Worm (Caenorhabditis elegans): ENCODE measurements around the gene F36G9.13.

The F36G9.13 gene

DNA sequence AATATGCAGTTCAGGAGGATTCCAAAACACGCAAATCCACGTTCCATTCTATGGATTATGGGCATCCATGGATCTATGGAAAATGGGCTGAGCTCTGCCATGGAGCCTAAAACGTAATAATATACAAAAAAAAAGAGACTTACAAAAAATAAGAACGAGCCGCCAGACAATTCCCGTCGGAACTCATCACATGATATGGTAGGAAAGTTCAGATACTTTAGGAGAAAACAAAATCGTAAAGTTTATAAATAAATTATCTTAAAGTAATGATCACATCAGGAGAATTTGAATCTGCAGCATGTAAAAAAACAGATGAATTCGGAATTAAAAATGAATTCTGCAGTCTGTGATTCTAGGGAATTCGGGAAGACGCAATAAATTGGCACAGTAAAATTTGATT is 32.6 kb downstream of the F36G9.13 start, which contains the start of gene str-232:
str-232 (minus strand) TSS at position 101 of the 400 bp plus-strand sequence.
- TF ChIP-seq nhr-77 (tag; optimal IDR thresholded peaks at IDR 0.05) (no peak), vab-7 (GFP tag; IDR thresholded peaks at IDR 0.05) (no peak), arid-1 (GFP tag; conservative IDR thresholded peaks at IDR 0.05) (no peak), lin-39 (tag; optimal IDR thresholded peaks at IDR 0.05) (no peak), R02D3.7 (tag; optimal IDR thresholded peaks at IDR 0.05) (no peak), nhr-6 (tag; optimal IDR thresholded peaks at IDR 0.05) (no peak), unc-62 (GFP tag; optimal IDR thresholded peaks at IDR 0.05 in 1 of 2) (no peak), unc-62 (tag; optimal IDR thresholded peaks at IDR 0.05) (no peak), lin-1 (GFP tag; IDR thresholded peaks at IDR 0.05) (no peak)

DNA sequence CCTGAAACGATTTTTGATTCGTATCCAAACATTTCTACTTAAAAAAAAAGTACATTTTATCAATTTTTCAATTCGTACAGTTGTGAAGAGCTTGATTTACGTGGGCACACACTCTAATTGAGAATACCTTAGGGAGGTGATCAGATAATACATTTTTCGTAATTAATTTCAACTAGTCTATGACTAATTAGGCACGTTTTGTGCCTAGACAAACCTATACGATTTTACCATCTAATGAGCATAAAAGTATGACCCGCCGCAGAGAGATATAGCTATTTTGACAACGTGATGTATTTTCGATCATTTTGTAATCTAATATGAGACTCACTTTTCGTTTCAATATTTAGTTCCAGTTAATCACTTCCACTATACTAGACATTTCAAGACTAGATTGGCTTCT is 33.9 kb downstream of the F36G9.13 start:
- TF ChIP-seq hlh-11 (tag; optimal IDR thresholded peaks at IDR 0.05) (no peak), aha-1 (tag) (peak; percentile 54), ztf-7 (tag; optimal IDR thresholded peaks at IDR 0.05) (no peak)

DNA sequence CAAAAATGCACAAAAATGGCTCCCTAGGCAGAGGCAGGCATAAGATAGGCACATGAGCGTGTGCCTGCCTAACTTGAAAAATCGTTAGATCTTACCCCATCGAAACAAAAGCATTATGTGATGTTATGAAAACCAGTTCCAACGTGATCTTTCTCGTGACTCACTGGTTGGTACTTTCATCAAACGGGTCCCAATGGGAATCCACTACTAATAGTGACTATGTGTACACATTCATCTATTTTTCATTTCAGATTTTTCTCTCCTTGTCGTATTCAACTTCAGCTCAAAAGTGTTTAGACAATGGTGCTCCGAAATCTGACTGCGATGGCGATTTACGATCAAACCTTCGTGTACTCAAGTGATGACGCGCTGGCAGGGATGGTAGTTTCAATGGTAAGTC is 34.6 kb downstream of the F36G9.13 start, which contains the start of gene srx-43:
srx-43 (plus strand) TSS at position 301 of the 400 bp plus-strand sequence.
- no peak for TF ChIP-seq nhr-111 (GFP tag; optimal IDR thresholded peaks at IDR 0.05)
- peak in 1 of 2 experiments; percentile 74 for TF ChIP-seq unc-62 (GFP tag; optimal IDR thresholded peaks at IDR 0.05 in 1 of 2)
- TF ChIP-seq unc-62 (tag; optimal IDR thresholded peaks at IDR 0.05): no peak
- no peak for TF ChIP-seq nhr-25 (tag; optimal IDR thresholded peaks at IDR 0.05; ENCODE audit: borderline replicate concordance, insufficient read depth)
- no peak for TF ChIP-seq nhr-11 (tag; optimal IDR thresholded peaks at IDR 0.05)

DNA sequence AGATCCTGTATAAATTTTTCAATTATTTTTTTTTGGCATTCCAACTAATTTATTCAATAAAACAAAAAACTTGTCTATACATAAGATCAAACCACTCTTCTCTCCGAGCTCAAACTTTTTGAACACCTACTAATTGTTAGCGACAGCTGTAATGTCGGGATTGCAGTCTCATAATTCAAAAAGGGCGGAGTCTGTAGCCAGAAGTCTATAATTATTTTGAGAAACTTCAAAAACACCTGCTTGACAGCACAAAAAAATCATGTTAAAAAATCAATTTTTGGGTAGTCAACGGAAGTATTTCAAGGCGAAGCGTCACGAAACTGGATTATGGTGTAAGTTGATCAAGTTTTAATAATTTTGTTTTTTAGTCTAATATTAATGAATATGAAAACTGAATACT is 36.9 kb downstream of the F36G9.13 start, which contains the start of gene srx-44:
srx-44 (plus strand) TSS at position 301 of the 400 bp plus-strand sequence.
- TF ChIP-seq tag-97 (GFP tag; IDR thresholded peaks at IDR 0.05): no peak
- TF ChIP-seq ceh-20 (GFP tag; IDR thresholded peaks at IDR 0.05): no peak
- peak; percentile 38 for TF ChIP-seq aha-1 (tag)
- no peak for TF ChIP-seq hlh-30 (tag; optimal IDR thresholded peaks at IDR 0.05; ENCODE audit: insufficient read depth)
- TF ChIP-seq ceh-62 (tag; optimal IDR thresholded peaks at IDR 0.05): no peak
- TF ChIP-seq Y105C5A.15 (GFP tag; IDR thresholded peaks at IDR 0.05): no peak
- TF ChIP-seq F10B5.3 (tag; optimal IDR thresholded peaks at IDR 0.05): no peak

DNA sequence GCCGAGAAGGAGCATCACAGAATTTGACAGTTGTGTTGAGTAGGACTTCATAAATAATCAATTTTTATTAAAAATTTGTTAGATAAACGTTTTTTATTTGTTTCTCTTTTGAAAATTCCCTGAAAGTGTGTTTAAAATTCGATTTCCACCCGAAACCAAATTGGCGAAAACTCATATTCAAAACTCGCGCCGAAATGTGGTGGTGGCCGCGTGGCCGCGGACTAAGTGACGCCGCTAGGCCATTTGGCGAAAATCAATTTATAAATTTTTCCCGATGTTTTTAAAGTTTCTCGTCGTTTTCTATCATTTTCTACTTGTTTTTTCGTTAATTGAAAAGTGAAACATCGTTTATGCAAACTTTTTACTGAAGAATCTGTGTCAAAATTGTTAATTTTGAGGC is 39.5 kb downstream of the F36G9.13 start:
- TF ChIP-seq hif-1 (tag; optimal IDR thresholded peaks at IDR 0.05): peak in 1 of 2 experiments; percentile 77
- 0 out of 2 replicates have a peak, but pooled peaks have one; percentile 18 for TF ChIP-seq ZK337.2 (GFP tag; IDR thresholded peaks at IDR 0.05)
- TF ChIP-seq daf-12 (tag; optimal IDR thresholded peaks at IDR 0.05): no peak
- peak; percentile 10 for TF ChIP-seq duxl-1 (tag; optimal IDR thresholded peaks at IDR 0.05; ENCODE audit: poor library complexity)
- TF ChIP-seq pha-4 (GFP tag; IDR thresholded peaks at IDR 0.05): no peak
- no peak for TF ChIP-seq pha-4 (tag; optimal IDR thresholded peaks at IDR 0.05)
- peak; percentile 88 for TF ChIP-seq dpl-1 (GFP tag; optimal IDR thresholded peaks at IDR 0.05)
- TF ChIP-seq unc-130 (GFP tag; optimal IDR thresholded peaks at IDR 0.05): peak; percentile 63
- TF ChIP-seq ceh-82 (tag; optimal IDR thresholded peaks at IDR 0.05): no peak
- no peak for TF ChIP-seq T20F7.1 (GFP tag; optimal IDR thresholded peaks at IDR 0.05)
- TF ChIP-seq F37D6.2 (tag; optimal IDR thresholded peaks at IDR 0.05): no peak
- no peak for TF ChIP-seq dve-1 (tag; optimal IDR thresholded peaks at IDR 0.05; ENCODE audit: insufficient read depth)
- peak; percentile 97 for TF ChIP-seq mes-2 (tag; optimal IDR thresholded peaks at IDR 0.05; ENCODE audit: poor library complexity, severe bottlenecking)
- TF ChIP-seq sdz-12 (GFP tag; optimal IDR thresholded peaks at IDR 0.05): no peak
